Fruit fly (Drosophila melanogaster) Kc167 (cell line): ENCODE results near the gene Eip74EF.

Experiments
- Myc ChIP-seq: fragments of >200 bp; optimal IDR thresholded peaks from 2 replicates; lab custom pipeline; 2017; ENCODE audit warnings: missing external identifiers
- Sin3A ChIP-seq: fragments of >200 bp; optimal IDR thresholded peaks from 2 replicates; lab custom pipeline; 2018; ENCODE audit warnings: missing external identifiers
- h ChIP-seq: fragments of >200 bp; optimal IDR thresholded peaks from 3 replicates; lab custom pipeline; 2018; ENCODE audit warnings: missing external identifiers
- insv ChIP-seq: fragments of >200 bp; optimal IDR thresholded peaks from 3 replicates; lab custom pipeline; 2018; ENCODE audit warnings: missing external identifiers
- psq ChIP-seq: fragments of >200 bp; optimal IDR thresholded peaks from 2 replicates; lab custom pipeline; 2017; ENCODE audit warnings: missing external identifiers
- ttk ChIP-seq: sonication (Bioruptor generic); optimal IDR thresholded peaks from 2 replicates; lab custom pipeline; 2017; ENCODE audit warnings: missing external identifiers

- no peak for TF ChIP-seq Myc (lab: Kevin White, UChicago)
- no peak for TF ChIP-seq Sin3A (lab: Kevin White, UChicago)
- no peak for TF ChIP-seq ttk
- no peak for TF ChIP-seq h (lab: Kevin White, UChicago)
- TF ChIP-seq psq (lab: Kevin White, UChicago): no peak
- no peak for TF ChIP-seq insv
Observed at dm6 chr3L:17579121-17579520, 40.0 kb downstream of the Eip74EF start.
